Fruit fly (Drosophila melanogaster) whole organism, larva: ENCODE data around the gene CG4854.
A peak's percentile ranks its signal among the peaks of the same experiment; 100 is the strongest.

Source experiments
- noc ChIP-seq: fragments of 200-800 bp; sonication (Bioruptor generic); optimal IDR thresholded peaks from 3 replicates; lab custom pipeline; 2019; ENCODE audit warnings: missing biosample characterization, mild to moderate bottlenecking, missing genetic modification characterization, moderate library complexity

CG4854 gene

dm6 chr3R:20021152-20021769 lies 6.6 kb upstream of the CG4854 start, which contains the start of the genes PIG-L and psidin:
Gene PIG-L, minus strand, starts transcription at chr3R:20021338.
Gene psidin, plus strand, starts transcription at chr3R:20021704.
- no peak for TF ChIP-seq noc (tag; lab: Kevin White, UChicago)

dm6 chr3R:20031043-20031763 lies 3.3 kb downstream of the CG4854 start, which contains the start of gene trem:
Gene trem, minus strand, starts transcription at chr3R:20031309.
- peak; percentile 75 for TF ChIP-seq noc (tag; lab: Kevin White, UChicago)

dm6 chr3R:20031764-20032079 lies 3.9 kb downstream of the CG4854 start, which contains the start of gene idc:
Gene idc, plus strand, starts transcription at chr3R:20031823.
- TF ChIP-seq noc (tag; lab: Kevin White, UChicago): no peak

- peak; percentile 68 for TF ChIP-seq noc (tag; lab: Kevin White, UChicago)
Measured at dm6 chr3R:20035887-20036286, 8.0 kb downstream of the CG4854 start, which contains the start of gene Regnase-1. Gene Regnase-1, minus strand, starts transcription at chr3R:20036056.

DNA sequence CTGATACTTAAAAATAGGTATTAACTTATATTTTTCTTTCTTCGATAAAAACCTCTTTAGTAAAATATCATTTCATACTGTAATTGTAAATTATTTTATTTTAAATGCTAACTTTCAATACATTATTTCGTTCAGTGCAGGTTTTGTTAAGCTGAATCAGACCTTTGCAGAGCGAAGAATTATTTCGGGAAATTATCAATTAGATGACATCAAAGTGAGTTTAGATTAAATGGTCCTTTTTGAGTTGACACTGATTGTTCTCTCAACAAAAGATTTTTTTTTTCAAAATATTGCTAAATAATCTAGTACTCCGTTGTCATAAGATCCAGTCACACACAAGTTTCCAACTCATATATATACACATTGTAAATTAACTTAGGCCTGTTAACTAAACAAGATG lies 14.6 kb downstream of the CG4854 start, which contains the start of the genes CG33934 and Indy-2:
CG33934 (plus strand) TSS at position 301 of the 400 bp plus-strand sequence.
Indy-2 (plus strand) TSS at position 301 of the 400 bp plus-strand sequence.
- no peak for TF ChIP-seq noc (tag; lab: Kevin White, UChicago)

dm6 chr3R:20055809-20056208 lies 28.0 kb downstream of the CG4854 start, which contains the start of gene CG17193:
Gene CG17193, minus strand, starts transcription at chr3R:20056097.
- no peak for TF ChIP-seq noc (tag; lab: Kevin White, UChicago)

- TF ChIP-seq noc (tag; lab: Kevin White, UChicago): no peak
Measured at dm6 chr3R:20057501-20057900, 29.6 kb downstream of the CG4854 start, which contains the start of gene mdlc. Gene mdlc, plus strand, starts transcription at chr3R:20057748.

DNA sequence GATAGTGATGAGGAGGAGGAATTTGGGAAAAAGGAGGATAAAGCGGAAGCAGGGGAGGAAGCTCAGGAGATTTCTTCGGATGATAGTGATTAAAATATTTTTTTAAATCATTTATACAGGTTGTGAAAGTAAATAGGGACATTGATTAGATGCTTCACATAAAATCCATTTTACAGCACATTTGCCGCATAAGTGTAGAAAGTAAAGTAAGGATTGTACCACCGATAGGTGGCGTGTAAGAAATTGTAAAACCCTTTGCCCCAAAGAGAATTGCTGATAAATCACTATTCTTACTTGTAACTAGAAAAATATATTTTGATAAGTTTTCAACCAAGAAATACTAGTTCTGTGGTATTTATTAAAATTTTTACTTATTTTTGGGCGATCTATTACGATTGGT lies 31.1 kb downstream of the CG4854 start:
- TF ChIP-seq noc (tag; lab: Kevin White, UChicago): no peak

DNA sequence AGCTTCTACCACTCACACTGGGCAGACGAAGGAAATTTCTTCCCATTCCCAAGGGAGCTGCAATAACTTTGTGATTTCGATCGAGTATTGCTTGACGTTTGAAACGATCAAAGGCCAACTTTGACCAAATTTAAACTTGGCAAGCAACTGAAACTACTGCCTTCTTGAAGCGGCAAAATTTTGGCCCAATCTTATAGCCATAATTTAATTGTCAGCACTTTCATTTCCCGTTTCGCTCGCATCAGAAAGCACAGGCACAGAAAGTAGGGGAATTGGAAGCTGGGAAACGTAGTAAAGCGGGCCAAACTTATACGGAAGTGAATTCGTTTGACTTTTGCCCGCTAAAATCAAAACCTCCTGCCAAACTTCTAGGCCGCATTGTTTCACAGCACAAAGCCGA lies 31.8 kb downstream of the CG4854 start, which contains the start of gene CG4390:
CG4390 (minus strand) TSS at position 101 of the 400 bp plus-strand sequence.
- no peak for TF ChIP-seq noc (tag; lab: Kevin White, UChicago)

dm6 chr3R:20066435-20066834 lies 38.6 kb downstream of the CG4854 start:
- TF ChIP-seq noc (tag; lab: Kevin White, UChicago): no peak
